Worm (Caenorhabditis elegans) whole organism, early embryonic: ENCODE measurements around the gene F54H5.3.

Source experiments
- B0310.2 ChIP-seq: sonication (generic microtip); optimal IDR thresholded peaks from 2 replicates; lab custom pipeline; 2016; ENCODE audit warnings: mild to moderate bottlenecking, missing genetic modification characterization, missing compliant biosample characterization
- F13C5.2 ChIP-seq: sonication (generic microtip); optimal IDR thresholded peaks from 2 replicates; lab custom pipeline; 2017; ENCODE audit warnings: mild to moderate bottlenecking, missing genetic modification characterization, inconsistent platforms, missing compliant biosample characterization
- aly-1 ChIP-seq: sonication (generic microtip); optimal IDR thresholded peaks from 2 replicates; lab custom pipeline; 2016; ENCODE audit warnings: missing genetic modification characterization, missing compliant biosample characterization
- ama-1 ChIP-seq: fragments of 150-350 bp; optimal IDR thresholded peaks from 2 replicates; lab custom pipeline; 2014
- ceh-13 ChIP-seq: fragments of 200-800 bp; sonication (Bioruptor generic); optimal IDR thresholded peaks from 2 replicates; lab custom pipeline; 2018; ENCODE audit warnings: mild to moderate bottlenecking, missing genetic modification characterization, missing compliant biosample characterization
- ceh-36 ChIP-seq: sonication (generic microtip); optimal IDR thresholded peaks from 2 replicates; lab custom pipeline; 2016; ENCODE audit warnings: missing genetic modification characterization, inconsistent platforms, missing compliant biosample characterization
- ets-7 ChIP-seq: sonication (generic microtip); optimal IDR thresholded peaks from 2 replicates; lab custom pipeline; 2016; ENCODE audit warnings: missing genotype, missing genetic modification characterization, missing compliant biosample characterization
- flt-1 ChIP-seq: fragments of 200-800 bp; sonication (Bioruptor generic); IDR thresholded peaks from 2 replicates; pipeline ENCODE4 v1.3.6; 2022; ENCODE audit warnings: missing genetic modification characterization, missing compliant biosample characterization
- hmbx-1 ChIP-seq: sonication (generic microtip); optimal IDR thresholded peaks from 2 replicates; lab custom pipeline; 2016; ENCODE audit warnings: mild to moderate bottlenecking, missing genetic modification characterization, missing compliant biosample characterization
- hmg-4 ChIP-seq: fragments of 200-800 bp; sonication (Bioruptor generic); optimal IDR thresholded peaks from 2 replicates; lab custom pipeline; 2018; ENCODE audit warnings: mild to moderate bottlenecking, missing genetic modification characterization, missing compliant biosample characterization
- hnd-1 ChIP-seq: sonication (generic microtip); optimal IDR thresholded peaks from 2 replicates; lab custom pipeline; 2016; ENCODE audit warnings: missing genetic modification characterization, missing compliant biosample characterization
- pes-1 ChIP-seq: fragments of 200-800 bp; sonication (Bioruptor generic); IDR thresholded peaks from 2 replicates; pipeline ENCODE4 v1.3.6; 2022; ENCODE audit warnings: missing genetic modification reagents, missing genetic modification characterization, missing compliant biosample characterization
- scrt-1 ChIP-seq: fragments of 200-800 bp; sonication (Bioruptor generic); IDR thresholded peaks from 2 replicates; pipeline ENCODE4 v1.3.6; 2022; ENCODE audit warnings: missing genetic modification characterization, missing compliant biosample characterization
- sea-1 ChIP-seq: fragments of 200-800 bp; sonication (Bioruptor generic); conservative IDR thresholded peaks from 2 replicates; pipeline ENCODE4 v1.3.6; 2022; ENCODE audit warnings: missing genetic modification characterization, missing compliant biosample characterization
- tbx-11 ChIP-seq: fragments of 200-800 bp; sonication (Bioruptor generic); IDR thresholded peaks from 2 replicates; pipeline ENCODE4 v1.3.6; 2022; ENCODE audit warnings: missing genetic modification characterization, missing compliant biosample characterization
- tbx-37 ChIP-seq: fragments of 200-800 bp; sonication (Bioruptor generic); conservative IDR thresholded peaks from 2 replicates; pipeline ENCODE4 v1.3.6; 2022; ENCODE audit warnings: missing genetic modification reagents, missing genetic modification characterization, missing compliant biosample characterization
- tra-4 ChIP-seq: sonication (generic microtip); optimal IDR thresholded peaks from 2 replicates; lab custom pipeline; 2017; ENCODE audit warnings: missing genetic modification characterization, missing compliant biosample characterization

F54H5.3 gene

DNA sequence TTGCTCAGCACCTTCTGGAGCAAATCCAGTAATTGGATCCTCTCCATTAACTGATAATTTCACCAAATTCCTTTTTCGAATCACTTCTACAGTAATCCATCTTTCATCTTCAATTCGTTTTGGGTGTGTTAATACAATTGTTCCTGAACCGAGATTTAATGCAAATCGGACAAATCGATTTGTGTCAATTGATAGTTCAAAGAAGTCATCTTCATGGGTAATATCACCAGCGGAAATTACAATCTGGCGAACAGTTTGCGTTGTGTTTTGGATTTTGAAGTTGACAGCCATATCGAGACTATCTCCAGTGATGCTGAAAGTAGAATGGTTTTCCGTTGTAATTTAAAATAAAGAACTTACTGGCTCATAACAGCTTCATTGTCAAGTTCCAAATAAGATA lies 15.9 kb downstream of the F54H5.3 start:
- TF ChIP-seq hmbx-1 (tag; lab: Kevin White, UChicago) (no peak), aly-1 (no peak), hnd-1 (no peak), ets-7 (tag; lab: Kevin White, UChicago) (no peak), scrt-1 (no peak), B0310.2 (no peak), pes-1 (GFP tag; lab: Robert Waterston, UW) (no peak), flt-1 (GFP tag; lab: Robert Waterston, UW) (no peak), hmg-4 (GFP tag; lab: Kevin White, UChicago) (no peak), ama-1 (lab: Kevin White, UChicago) (no peak), tbx-37 (no peak)

- no peak for TF ChIP-seq F13C5.2 (tag; lab: Kevin White, UChicago)
Measured at ce11 chrII:6642180-6642579, 20.2 kb downstream of the F54H5.3 start.

DNA sequence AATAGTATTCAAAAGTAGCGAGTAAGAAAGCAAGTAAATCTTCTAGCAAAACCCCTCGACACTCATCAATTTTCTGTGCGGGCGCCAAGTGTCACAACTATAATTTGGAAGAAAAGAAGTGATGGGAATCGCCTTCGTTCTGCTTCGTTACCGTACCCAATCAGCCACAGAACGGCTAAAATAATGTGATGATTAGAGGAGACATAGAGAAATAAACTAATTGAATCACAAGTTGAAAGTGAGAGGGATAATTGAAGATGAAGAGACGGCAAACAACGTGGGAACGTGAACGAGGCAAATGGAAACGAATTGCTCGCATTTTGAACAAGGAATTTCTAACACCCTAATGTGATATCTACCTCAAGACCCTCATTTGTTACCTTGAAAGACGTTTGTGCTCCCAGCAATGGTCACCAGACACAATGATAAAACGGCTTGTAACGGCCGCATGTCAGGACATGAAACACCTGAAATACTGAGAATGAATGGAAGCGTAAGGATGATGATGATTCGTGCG lies 20.7 kb downstream of the F54H5.3 start, which contains the start of gene T19D12.6:
TSS of gene T19D12.6 (minus strand) at position 467 of the 517 bp plus-strand sequence.
- no peak for TF ChIP-seq tra-4 (tag; lab: Kevin White, UChicago)
- TF ChIP-seq hnd-1, result no peak
- no peak for TF ChIP-seq B0310.2
- TF ChIP-seq hmg-4 (GFP tag; lab: Kevin White, UChicago), result no peak
- TF ChIP-seq flt-1 (GFP tag; lab: Robert Waterston, UW), result no peak
- no peak for TF ChIP-seq tbx-11 (GFP tag; lab: Robert Waterston, UW)
- TF ChIP-seq ceh-13 (GFP tag; lab: Kevin White, UChicago), result no peak
- no peak for TF ChIP-seq ama-1 (lab: Kevin White, UChicago)
- TF ChIP-seq ceh-36 (tag; lab: Kevin White, UChicago), result no peak
- TF ChIP-seq scrt-1, result no peak

DNA sequence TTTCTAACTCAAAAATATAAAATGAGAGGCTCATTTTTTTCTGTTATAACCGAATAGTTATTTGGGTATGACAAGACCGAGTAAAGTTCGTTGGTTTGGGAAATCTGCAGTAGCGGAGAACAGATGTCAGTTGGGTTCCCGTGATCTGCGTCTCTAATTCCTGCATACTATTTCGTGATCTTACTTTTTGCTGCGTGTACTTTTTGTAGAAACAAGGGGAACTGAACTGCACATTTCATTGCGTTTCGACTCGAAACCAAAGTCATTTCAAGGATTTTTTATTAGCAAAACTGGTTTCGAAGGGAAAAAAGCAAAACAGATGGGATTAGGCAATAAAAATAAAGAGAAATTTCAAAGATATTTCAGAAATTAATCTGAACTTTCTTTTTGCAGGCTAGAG lies 24.9 kb downstream of the F54H5.3 start:
- TF ChIP-seq tbx-37, result no peak
- TF ChIP-seq F13C5.2 (tag; lab: Kevin White, UChicago), result no peak
- TF ChIP-seq ama-1 (lab: Kevin White, UChicago), result no peak
- no peak for TF ChIP-seq ceh-36 (tag; lab: Kevin White, UChicago)
- no peak for TF ChIP-seq sea-1
- TF ChIP-seq tra-4 (tag; lab: Kevin White, UChicago), result no peak
- no peak for TF ChIP-seq hmbx-1 (tag; lab: Kevin White, UChicago)
- TF ChIP-seq pes-1 (GFP tag; lab: Robert Waterston, UW), result no peak

DNA sequence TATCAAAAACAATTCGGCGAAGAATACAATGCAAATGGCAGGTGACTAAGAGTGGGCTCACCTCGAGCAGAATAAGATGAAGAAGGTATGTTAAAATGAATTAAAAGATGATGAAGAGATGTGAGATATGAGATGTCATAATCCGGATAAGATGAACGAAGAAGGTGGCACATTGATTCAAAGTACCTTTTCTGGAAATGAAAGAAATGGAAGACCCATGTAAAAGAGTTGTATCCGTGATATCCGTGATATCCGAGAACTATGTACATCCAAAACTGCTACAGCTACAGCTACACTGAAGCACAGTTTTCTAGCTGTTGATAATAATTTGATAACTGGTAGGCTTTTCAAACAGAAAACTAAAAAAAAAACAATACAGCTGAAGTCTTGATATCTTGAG lies 27.0 kb downstream of the F54H5.3 start, which contains the start of gene oig-8:
TSS of gene oig-8 (minus strand) at position 101 of the 400 bp plus-strand sequence.
- TF ChIP-seq tbx-11 (GFP tag; lab: Robert Waterston, UW), result no peak
- TF ChIP-seq flt-1 (GFP tag; lab: Robert Waterston, UW), result no peak
- TF ChIP-seq F13C5.2 (tag; lab: Kevin White, UChicago), result no peak
- TF ChIP-seq tbx-37, result no peak
- TF ChIP-seq hmbx-1 (tag; lab: Kevin White, UChicago), result no peak
- TF ChIP-seq ets-7 (tag; lab: Kevin White, UChicago), result no peak
- TF ChIP-seq pes-1 (GFP tag; lab: Robert Waterston, UW), result no peak
- TF ChIP-seq ceh-36 (tag; lab: Kevin White, UChicago), result no peak
- TF ChIP-seq aly-1, result no peak
- no peak for TF ChIP-seq ceh-13 (GFP tag; lab: Kevin White, UChicago)
- TF ChIP-seq hmg-4 (GFP tag; lab: Kevin White, UChicago), result no peak
- TF ChIP-seq hnd-1, result no peak
- TF ChIP-seq tra-4 (tag; lab: Kevin White, UChicago), result no peak
- no peak for TF ChIP-seq ama-1 (lab: Kevin White, UChicago)
- TF ChIP-seq sea-1, result no peak
- no peak for TF ChIP-seq scrt-1

- TF ChIP-seq F13C5.2 (tag; lab: Kevin White, UChicago) (no peak), ama-1 (lab: Kevin White, UChicago) (no peak), pes-1 (GFP tag; lab: Robert Waterston, UW) (no peak), B0310.2 (no peak), flt-1 (GFP tag; lab: Robert Waterston, UW) (no peak), aly-1 (no peak), hmg-4 (GFP tag; lab: Kevin White, UChicago) (no peak), ets-7 (tag; lab: Kevin White, UChicago) (no peak), sea-1 (no peak), hmbx-1 (tag; lab: Kevin White, UChicago) (no peak)
Measured at ce11 chrII:6651719-6652118, 29.7 kb downstream of the F54H5.3 start, which contains the start of gene sra-26. Gene sra-26 (minus strand): TSS chrII:6651819.

DNA sequence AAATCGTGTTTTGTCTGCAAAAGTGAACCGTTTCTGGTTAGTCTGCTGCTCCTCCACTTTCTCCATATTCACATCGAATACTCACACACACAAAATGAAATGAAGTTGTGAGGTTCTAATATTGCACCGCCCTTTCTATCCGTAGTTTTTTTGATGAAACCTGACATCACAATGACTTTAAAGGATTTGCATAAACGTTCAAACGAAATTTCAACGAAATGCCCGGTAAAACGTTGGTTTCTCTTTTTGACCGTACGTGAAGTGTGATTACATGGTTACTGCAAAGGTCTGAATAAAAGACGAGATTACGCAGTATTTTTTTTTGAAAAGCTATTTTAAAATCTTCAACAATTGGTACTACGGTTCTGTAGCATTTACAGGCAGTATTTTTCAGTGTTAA lies 32.3 kb downstream of the F54H5.3 start, which contains the start of gene T19D12.9:
TSS of gene T19D12.9 (minus strand) at position 101 of the 400 bp plus-strand sequence.
- TF ChIP-seq ceh-36 (tag; lab: Kevin White, UChicago), result no peak
- no peak for TF ChIP-seq ceh-13 (GFP tag; lab: Kevin White, UChicago)
- no peak for TF ChIP-seq pes-1 (GFP tag; lab: Robert Waterston, UW)

DNA sequence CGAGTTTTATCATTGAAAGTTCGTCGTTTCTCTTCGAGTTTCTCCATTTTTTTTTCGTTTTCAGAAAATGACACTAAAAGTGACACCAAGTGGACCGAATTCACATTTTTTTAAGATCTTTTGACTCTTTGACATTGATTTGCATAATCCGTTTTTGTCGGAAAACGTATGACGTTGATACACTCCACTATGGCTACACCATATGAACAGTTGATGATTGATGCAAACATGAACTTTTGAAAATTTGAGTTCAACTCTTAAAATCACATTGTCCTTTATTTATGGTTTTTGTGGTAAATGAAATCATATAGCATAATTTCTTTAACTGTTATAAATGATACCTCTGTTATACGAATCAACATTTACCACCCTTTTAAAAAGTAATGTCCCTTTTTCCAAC lies 36.8 kb downstream of the F54H5.3 start, which contains the start of gene T19D12.10:
TSS of gene T19D12.10 (minus strand) at position 101 of the 400 bp plus-strand sequence.
- no peak for TF ChIP-seq hmbx-1 (tag; lab: Kevin White, UChicago)
- no peak for TF ChIP-seq hmg-4 (GFP tag; lab: Kevin White, UChicago)
